Worm (Caenorhabditis elegans): ENCODE measurements around the gene Y75B7AR.1.

DNA sequence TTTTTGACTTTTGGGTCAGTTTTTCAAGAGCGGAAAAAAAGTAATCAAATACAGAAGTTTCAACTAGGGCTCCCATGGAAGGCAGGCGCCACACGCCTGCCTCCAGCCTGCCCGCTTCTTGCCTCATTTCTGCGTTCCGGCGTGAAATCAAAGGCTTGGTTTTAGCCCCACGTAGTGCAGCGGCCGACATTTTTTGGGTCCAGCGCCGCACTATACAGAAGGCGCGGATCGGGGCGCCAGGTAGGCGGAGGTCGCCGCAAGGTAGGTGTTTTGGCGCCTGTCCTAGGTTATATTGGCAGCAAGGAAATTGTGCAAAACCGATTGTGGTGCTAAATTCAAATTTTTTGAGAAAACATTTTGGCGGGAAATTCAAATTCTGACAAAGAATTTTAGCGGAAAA is 24.7 kb downstream of the Y75B7AR.1 start:
- TF ChIP-seq fkh-8 (tag; optimal IDR thresholded peaks at IDR 0.05) (no peak), skn-1 (tag; optimal IDR thresholded peaks at IDR 0.05) (no peak), fkh-10 (GFP tag; optimal IDR thresholded peaks at IDR 0.05) (no peak), nhr-76 (tag; optimal IDR thresholded peaks at IDR 0.05) (no peak), nhr-237 (tag; optimal IDR thresholded peaks at IDR 0.05) (no peak), mep-1 (tag; optimal IDR thresholded peaks at IDR 0.05) (no peak), isw-1 (GFP tag; IDR thresholded peaks at IDR 0.05) (no peak)
